Fruit fly (Drosophila melanogaster) whole organism, embryonic: ENCODE results near the gene rt.
A peak's percentile ranks its signal among the peaks of the same experiment; 100 is the strongest.

Experiments
- Abd-B ChIP-seq: fragments of 200-800 bp; sonication (Bioruptor generic); optimal IDR thresholded peaks from 2 replicates; lab custom pipeline; 2018; ENCODE audit warnings: missing biosample characterization, mild to moderate bottlenecking, missing genetic modification characterization, moderate library complexity
- Ada2b ChIP-seq: fragments of 200-800 bp; sonication (Bioruptor generic); IDR thresholded peaks from 2 replicates; pipeline ENCODE4 v1.3.6; 2022; ENCODE audit warnings: missing biosample characterization, missing genetic modification characterization
- B-H2 ChIP-seq: fragments of 200-800 bp; sonication (Bioruptor generic); optimal IDR thresholded peaks from 2 replicates; lab custom pipeline; 2018; ENCODE audit warnings: missing biosample characterization, mild to moderate bottlenecking, missing genetic modification characterization
- C15 ChIP-seq: fragments of 200-800 bp; sonication (Bioruptor generic); IDR thresholded peaks from 3 replicates; pipeline ENCODE4 v1.3.6; 2022; ENCODE audit warnings: missing biosample characterization, missing genetic modification characterization
- CG10366 ChIP-seq: fragments of 200-800 bp; sonication (Bioruptor generic); IDR thresholded peaks from 2 replicates; pipeline ENCODE4 v1.3.6; 2022; ENCODE audit warnings: missing biosample characterization, missing genetic modification characterization
- CG11696 ChIP-seq: fragments of 200-800 bp; sonication (Bioruptor generic); IDR thresholded peaks from 2 replicates; pipeline ENCODE4 v1.3.6; 2022; ENCODE audit warnings: missing biosample characterization, missing genetic modification characterization
- CG11723 ChIP-seq: fragments of 200-800 bp; sonication (Bioruptor generic); optimal IDR thresholded peaks from 2 replicates; lab custom pipeline; 2017; ENCODE audit warnings: missing biosample characterization, mild to moderate bottlenecking, missing genetic modification characterization
- CG14710 ChIP-seq: fragments of 200-800 bp; sonication (Bioruptor generic); optimal IDR thresholded peaks from 3 replicates; lab custom pipeline; 2019; ENCODE audit warnings: missing biosample characterization, mild to moderate bottlenecking, missing genetic modification characterization, moderate library complexity
- CG17829 ChIP-seq: fragments of 200-800 bp; optimal IDR thresholded peaks from 2 replicates; lab custom pipeline; 2019; ENCODE audit warnings: missing biosample characterization, mild to moderate bottlenecking, missing genetic modification characterization, moderate library complexity
- CG18619 ChIP-seq: fragments of 200-800 bp; sonication (Bioruptor generic); optimal IDR thresholded peaks from 3 replicates; lab custom pipeline; 2017; ENCODE audit warnings: missing biosample characterization, mild to moderate bottlenecking, missing genetic modification characterization
- CG18764 ChIP-seq: fragments of 200-800 bp; sonication (Bioruptor generic); optimal IDR thresholded peaks from 3 replicates; lab custom pipeline; 2016; ENCODE audit warnings: missing biosample characterization, missing genetic modification characterization
- CG2116 ChIP-seq: fragments of 200-800 bp; sonication (Bioruptor generic); optimal IDR thresholded peaks from 3 replicates; lab custom pipeline; 2018; ENCODE audit warnings: missing biosample characterization, mild to moderate bottlenecking, missing genetic modification characterization
- CG31388 ChIP-seq: fragments of 200-800 bp; sonication (Bioruptor generic); optimal IDR thresholded peaks from 2 replicates; lab custom pipeline; 2016; ENCODE audit warnings: missing biosample characterization, missing genetic modification characterization
- CG33557 ChIP-seq: fragments of 200-800 bp; sonication (Bioruptor generic); optimal IDR thresholded peaks from 2 replicates; lab custom pipeline; 2019; ENCODE audit warnings: missing biosample characterization, mild to moderate bottlenecking, missing genetic modification characterization, moderate library complexity
- CG34224 ChIP-seq: fragments of 200-800 bp; sonication (Bioruptor generic); IDR thresholded peaks from 3 replicates; pipeline ENCODE4 v1.3.6; 2022; ENCODE audit warnings: missing biosample characterization, missing genetic modification characterization; ENCODE audit not compliant: partially characterized antibody
- CG34422 ChIP-seq: fragments of 200-800 bp; sonication (Bioruptor generic); IDR thresholded peaks from 3 replicates; pipeline ENCODE4 v1.3.6; 2022; ENCODE audit warnings: missing biosample characterization, missing genetic modification characterization
- CG6654 ChIP-seq: fragments of 200-800 bp; sonication (Bioruptor generic); optimal IDR thresholded peaks from 2 replicates; lab custom pipeline; 2017; ENCODE audit warnings: missing biosample characterization, mild to moderate bottlenecking, missing genetic modification characterization
- CG6765 ChIP-seq: fragments of 200-800 bp; sonication (Bioruptor generic); optimal IDR thresholded peaks from 3 replicates; lab custom pipeline; 2017; ENCODE audit warnings: missing biosample characterization, mild to moderate bottlenecking, missing genetic modification characterization
- CG6813 ChIP-seq: fragments of 200-800 bp; sonication (Bioruptor generic); optimal IDR thresholded peaks from 2 replicates; lab custom pipeline; 2017; ENCODE audit warnings: missing biosample characterization, missing genetic modification characterization, mild to moderate bottlenecking, moderate library complexity, missing genetic modification reagents
- CG8478 ChIP-seq: fragments of >200 bp; optimal IDR thresholded peaks from 2 replicates; lab custom pipeline; 2018
- CG9876 ChIP-seq: fragments of 200-800 bp; sonication (Bioruptor generic); optimal IDR thresholded peaks from 2 replicates; lab custom pipeline; 2016; ENCODE audit warnings: missing biosample characterization, missing genetic modification characterization
- CoRest ChIP-seq: fragments of 200-800 bp; sonication (Bioruptor generic); optimal IDR thresholded peaks from 3 replicates; lab custom pipeline; 2018; ENCODE audit warnings: missing biosample characterization, mild to moderate bottlenecking, missing genetic modification characterization, moderate library complexity
- Deaf1 ChIP-seq: fragments of 200-800 bp; optimal IDR thresholded peaks from 3 replicates; lab custom pipeline; 2019; ENCODE audit warnings: missing biosample characterization, mild to moderate bottlenecking, missing genetic modification characterization, moderate library complexity
- Eip74EF ChIP-seq, 2 experiments: fragments of 200-800 bp in 1 of 2; fragments of >200 bp in 1 of 2; sonication (Bioruptor generic) in 1 of 2; optimal IDR thresholded peaks; 2 replicates each; lab custom pipeline; 2017 to 2019; ENCODE audit warnings: missing biosample characterization in 2 of 2, missing genetic modification characterization in 2 of 2, mild to moderate bottlenecking in 1 of 2, moderate library complexity in 1 of 2
- NC2α ChIP-seq: fragments of 200-800 bp; sonication (Bioruptor generic); optimal IDR thresholded peaks from 2 replicates; lab custom pipeline; 2016; ENCODE audit warnings: missing biosample characterization, missing genetic modification characterization
- Six4 ChIP-seq: fragments of 200-800 bp; sonication (Bioruptor generic); optimal IDR thresholded peaks from 2 replicates; lab custom pipeline; 2016; ENCODE audit warnings: missing biosample characterization, missing genetic modification characterization
- amos ChIP-seq: fragments of 200-800 bp; sonication (Bioruptor generic); IDR thresholded peaks from 2 replicates; pipeline ENCODE4 v1.3.6; 2022; ENCODE audit warnings: missing biosample characterization, missing genetic modification characterization; ENCODE audit not compliant: partially characterized antibody
- ase ChIP-seq: fragments of 200-800 bp; sonication (Bioruptor generic); IDR thresholded peaks from 3 replicates; pipeline ENCODE4 v1.3.6; 2022; ENCODE audit warnings: missing biosample characterization, missing genetic modification characterization
- bcd ChIP-seq: fragments of 200-800 bp; sonication (Bioruptor generic); optimal IDR thresholded peaks from 2 replicates; lab custom pipeline; 2017; ENCODE audit warnings: missing biosample characterization, mild to moderate bottlenecking, missing genetic modification characterization
- chinmo ChIP-seq: fragments of 200-800 bp; sonication (Bioruptor generic); IDR thresholded peaks from 4 replicates; pipeline ENCODE4 v1.3.6; 2022; ENCODE audit warnings: missing biosample characterization, missing genetic modification characterization; ENCODE audit not compliant: partially characterized antibody
- dmrt11E ChIP-seq: fragments of 200-800 bp; sonication (Bioruptor generic); optimal IDR thresholded peaks from 3 replicates; lab custom pipeline; 2018; ENCODE audit warnings: missing biosample characterization, mild to moderate bottlenecking, missing genetic modification characterization, moderate library complexity
- eve ChIP-seq, 2 experiments: fragments of >200 bp; optimal IDR thresholded peaks; 2 replicates each; lab custom pipeline; 2017; ENCODE audit warnings: missing biosample characterization in 2 of 2, missing genetic modification characterization in 2 of 2
- fru ChIP-seq: fragments of >200 bp; optimal IDR thresholded peaks from 2 replicates; lab custom pipeline; 2017
- gfzf ChIP-seq: fragments of 200-800 bp; sonication (Bioruptor generic); optimal IDR thresholded peaks from 2 replicates; lab custom pipeline; 2016; ENCODE audit warnings: missing biosample characterization, mild to moderate bottlenecking, missing genetic modification characterization, moderate library complexity
- gsb-n ChIP-seq: fragments of 200-800 bp; sonication (Bioruptor generic); optimal IDR thresholded peaks from 3 replicates; lab custom pipeline; 2018; ENCODE audit warnings: missing biosample characterization, mild to moderate bottlenecking, missing genetic modification characterization
- hbn ChIP-seq: fragments of 200-800 bp; sonication (Bioruptor generic); IDR thresholded peaks from 2 replicates; pipeline ENCODE4 v1.3.6; 2022; ENCODE audit warnings: missing biosample characterization, missing genetic modification characterization; ENCODE audit not compliant: partially characterized antibody
- jing ChIP-seq: fragments of 200-800 bp; sonication (Bioruptor generic); optimal IDR thresholded peaks from 2 replicates; lab custom pipeline; 2018; ENCODE audit warnings: missing biosample characterization, mild to moderate bottlenecking, missing genetic modification characterization
- mld ChIP-seq: fragments of 200-800 bp; sonication (Bioruptor generic); IDR thresholded peaks from 3 replicates; pipeline ENCODE4 v1.3.6; 2022; ENCODE audit warnings: missing biosample characterization, missing genetic modification characterization; ENCODE audit not compliant: partially characterized antibody
- nau ChIP-seq: fragments of 200-800 bp; sonication (Bioruptor generic); optimal IDR thresholded peaks from 3 replicates; lab custom pipeline; 2017; ENCODE audit warnings: missing biosample characterization, mild to moderate bottlenecking, missing genetic modification characterization, missing genetic modification reagents
- otp ChIP-seq: fragments of 200-800 bp; sonication (Bioruptor generic); IDR thresholded peaks from 3 replicates; pipeline ENCODE4, ENCODE4 v1.3.6; 2022; ENCODE audit warnings: missing biosample characterization, missing genetic modification characterization
- pum ChIP-seq: fragments of 200-800 bp; sonication (Bioruptor generic); optimal IDR thresholded peaks from 2 replicates; lab custom pipeline; 2016; ENCODE audit warnings: missing biosample characterization, missing genetic modification characterization
- sna ChIP-seq: fragments of 200-800 bp; sonication (Bioruptor generic); IDR thresholded peaks from 2 replicates; pipeline ENCODE4 v1.3.6; 2022; ENCODE audit warnings: missing biosample characterization, missing genetic modification characterization; ENCODE audit not compliant: partially characterized antibody
- trh ChIP-seq: fragments of 200-800 bp; sonication (Bioruptor generic); optimal IDR thresholded peaks from 2 replicates; lab custom pipeline; 2016; ENCODE audit warnings: missing biosample characterization, missing genetic modification characterization
- ttk ChIP-seq: fragments of 200-800 bp; sonication (Bioruptor generic); IDR thresholded peaks from 2 replicates; pipeline ENCODE4 v2.1.2; 2022; ENCODE audit warnings: missing biosample characterization, missing genetic modification characterization
- tup ChIP-seq: fragments of 200-800 bp; sonication (Bioruptor generic); optimal IDR thresholded peaks from 2 replicates; lab custom pipeline; 2016; ENCODE audit warnings: missing biosample characterization, mild to moderate bottlenecking, missing genetic modification characterization, moderate library complexity
- wor ChIP-seq: fragments of 200-800 bp; sonication (Bioruptor generic); IDR thresholded peaks from 2 replicates; pipeline ENCODE4 v1.3.6; 2022; ENCODE audit warnings: missing biosample characterization, missing genetic modification characterization
- yki ChIP-seq: fragments of >200 bp; optimal IDR thresholded peaks from 3 replicates; lab custom pipeline; 2018
- zfh2 ChIP-seq: fragments of 200-800 bp; sonication (Bioruptor generic); optimal IDR thresholded peaks from 2 replicates; lab custom pipeline; 2016; ENCODE audit warnings: missing biosample characterization, missing genetic modification characterization

The rt gene

DNA sequence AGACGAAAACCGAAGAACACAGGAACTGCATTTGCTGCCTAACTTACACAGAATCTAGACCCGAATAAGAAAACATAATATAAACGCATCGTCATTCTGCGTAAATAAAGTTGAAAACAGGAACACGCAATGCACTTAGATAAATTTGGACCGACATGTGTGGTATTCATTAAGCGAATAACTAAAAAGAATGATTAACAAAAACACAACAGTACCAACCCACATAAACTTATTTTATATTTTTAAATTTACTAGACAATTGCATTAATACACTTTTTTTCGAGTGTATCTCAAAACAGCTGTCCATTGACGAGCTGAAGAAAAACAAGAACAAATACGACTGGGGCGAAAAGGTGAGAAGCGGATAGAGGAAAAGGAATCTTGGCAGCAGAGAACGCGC lies 33.2 kb downstream of the rt start (continued):
- TF ChIP-seq CG2116 (GFP tag; lab: Kevin White, UChicago), result peak; percentile 55
- TF ChIP-seq amos (GFP tag; lab: Robert Waterston, UW), result no peak
- no peak for TF ChIP-seq zfh2
- peak; percentile 15 for TF ChIP-seq trh
- no peak for TF ChIP-seq chinmo (GFP tag; lab: Robert Waterston, UW)
- peak; percentile 84 for TF ChIP-seq CG6813 (GFP tag; lab: Kevin White, UChicago)
- TF ChIP-seq gsb-n (tag; lab: Kevin White, UChicago), result peak; percentile 91
- TF ChIP-seq dmrt11E, result peak; percentile 97
- no peak for TF ChIP-seq CG9876 (GFP tag; lab: Kevin White, UChicago)
- TF ChIP-seq tup (GFP tag; lab: Kevin White, UChicago), result peak; percentile 51
- peak; percentile 72 for TF ChIP-seq bcd
- peak; percentile 72 for TF ChIP-seq CG18619
- no peak for TF ChIP-seq mld (GFP tag; lab: Robert Waterston, UW)
- no peak for TF ChIP-seq fru (lab: Kevin White, UChicago)
- no peak for TF ChIP-seq hbn (GFP tag; lab: Robert Waterston, UW)
- TF ChIP-seq Six4, result peak; percentile 83
- TF ChIP-seq CG10366 (GFP tag; lab: Robert Waterston, UW), result peak; percentile 73
- no peak for TF ChIP-seq sna (GFP tag; lab: Robert Waterston, UW)
- TF ChIP-seq B-H2, result no peak
- TF ChIP-seq CG17829 (tag; lab: Kevin White, UChicago), result peak; percentile 96
- no peak for TF ChIP-seq CG8478 (lab: Kevin White, UChicago)
- TF ChIP-seq CG14710, result peak; percentile 96
- peak; percentile 79 for TF ChIP-seq pum (GFP tag; lab: Kevin White, UChicago)
- 0 out of 3 replicates have a peak, but pooled peaks have one; percentile 7 for TF ChIP-seq C15
- TF ChIP-seq Eip74EF (GFP tag; optimal IDR thresholded peaks at IDR 0.05; lab: Kevin White, UChicago), result peak in 1 of 2 experiments; percentile 76
- peak; percentile 67 for TF ChIP-seq CG11696 (GFP tag; lab: Robert Waterston, UW)
- TF ChIP-seq CG34422 (GFP tag; lab: Robert Waterston, UW), result peak; percentile 85
- peak; percentile 84 for TF ChIP-seq Abd-B
- peak; percentile 58 for TF ChIP-seq CG31388 (GFP tag; lab: Kevin White, UChicago)
- peak; percentile 88 for TF ChIP-seq otp (GFP tag; lab: Robert Waterston, UW)
- peak; percentile 53 for TF ChIP-seq Deaf1
- peak; percentile 60 for TF ChIP-seq Ada2b (GFP tag; lab: Robert Waterston, UW)
- TF ChIP-seq jing (GFP tag; lab: Kevin White, UChicago), result peak; percentile 72
- TF ChIP-seq CG6765 (GFP tag; lab: Kevin White, UChicago), result no peak
- peak; percentile 48 for TF ChIP-seq CG6654 (GFP tag; lab: Kevin White, UChicago)
- peak; percentile 80 for TF ChIP-seq CG18764 (GFP tag; lab: Kevin White, UChicago)
- no peak for TF ChIP-seq yki (lab: Kevin White, UChicago)
- TF ChIP-seq wor (GFP tag; lab: Robert Waterston, UW), result no peak
- TF ChIP-seq CoRest (tag; lab: Kevin White, UChicago), result peak; percentile 85
- no peak for TF ChIP-seq NC2α
- TF ChIP-seq CG11723, result peak; percentile 70
- TF ChIP-seq nau (GFP tag; lab: Kevin White, UChicago), result peak; percentile 60
- TF ChIP-seq ttk (GFP tag; lab: Robert Waterston, UW), result peak; percentile 65
- TF ChIP-seq ase, result peak; percentile 68; the same call in 1 of the 3 replicates
- TF ChIP-seq CG34224 (GFP tag; lab: Robert Waterston, UW), result no peak
- TF ChIP-seq CG33557 (GFP tag; lab: Kevin White, UChicago), result peak; percentile 94
- TF ChIP-seq eve (GFP tag; optimal IDR thresholded peaks at IDR 0.05; lab: Kevin White, UChicago), result peak in 1 of 2 experiments; percentile 87
- no peak for TF ChIP-seq gfzf (GFP tag; lab: Kevin White, UChicago)
